Worm (Caenorhabditis elegans): ENCODE results near the gene F08B12.4.
A peak's percentile ranks its signal among the peaks of the same experiment; 100 is the strongest.

F08B12.4 gene

ce11 chrX:11414837-11415550, 7.5 kb upstream of the F08B12.4 start, which contains the start of gene pek-1:
pek-1 (minus strand) TSS chrX:11414887.
- TF ChIP-seq ref-2 (tag; optimal IDR thresholded peaks at IDR 0.05) (peak; percentile 64), elt-2 (tag; optimal IDR thresholded peaks at IDR 0.05) (peak; percentile 32), ceh-45 (GFP tag; IDR thresholded peaks at IDR 0.05) (no peak), pha-2 (tag; optimal IDR thresholded peaks at IDR 0.05) (no peak), mec-3 (tag; optimal IDR thresholded peaks at IDR 0.05; ENCODE audit: borderline replicate concordance) (no peak), hlh-30 (tag; optimal IDR thresholded peaks at IDR 0.05; ENCODE audit: insufficient read depth) (peak; percentile 61), K02D7.2 (tag; optimal IDR thresholded peaks at IDR 0.05) (no peak), sdc-2 (tag; optimal IDR thresholded peaks at IDR 0.05) (no peak), hlh-13 (GFP tag; optimal IDR thresholded peaks at IDR 0.05) (no peak), ama-1 (optimal IDR thresholded peaks at IDR 0.05) (no peak)

DNA sequence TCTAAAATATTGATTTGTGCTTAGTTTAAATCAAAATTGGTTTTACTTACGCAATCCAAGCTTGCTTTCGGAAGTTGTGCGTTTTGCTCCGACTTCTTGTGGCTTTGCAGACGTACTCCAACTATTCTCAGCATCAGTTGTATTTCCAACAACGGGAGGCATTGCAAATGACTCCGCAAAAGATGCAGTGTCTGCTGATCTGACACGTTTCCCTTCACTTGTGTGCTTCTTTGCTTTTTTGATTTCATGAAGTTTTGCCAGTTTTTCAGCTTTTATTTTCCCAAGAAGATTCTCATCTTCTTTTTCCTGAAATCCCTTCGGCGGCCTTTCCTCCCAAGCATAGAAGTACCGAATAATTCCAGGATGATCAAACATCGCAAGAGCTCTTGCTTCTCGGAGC, 4.1 kb upstream of the F08B12.4 start:
- TF ChIP-seq F13H6.1 (tag; optimal IDR thresholded peaks at IDR 0.05) (no peak), gmeb-2 (tag; optimal IDR thresholded peaks at IDR 0.05) (no peak), K09A11.1 (tag; optimal IDR thresholded peaks at IDR 0.05; ENCODE audit: insufficient read depth) (no peak), ceh-22 (tag; optimal IDR thresholded peaks at IDR 0.05) (no peak), elt-4 (tag; optimal IDR thresholded peaks at IDR 0.05) (no peak), pax-1 (tag; optimal IDR thresholded peaks at IDR 0.05) (no peak), ceh-31 (tag; optimal IDR thresholded peaks at IDR 0.05) (no peak), ref-2 (tag; optimal IDR thresholded peaks at IDR 0.05) (no peak), ama-1 (optimal IDR thresholded peaks at IDR 0.05) (no peak), hlh-8 (tag; optimal IDR thresholded peaks at IDR 0.05) (no peak), elt-2 (tag; optimal IDR thresholded peaks at IDR 0.05) (no peak), ceh-48 (tag; optimal IDR thresholded peaks at IDR 0.05) (no peak)

DNA sequence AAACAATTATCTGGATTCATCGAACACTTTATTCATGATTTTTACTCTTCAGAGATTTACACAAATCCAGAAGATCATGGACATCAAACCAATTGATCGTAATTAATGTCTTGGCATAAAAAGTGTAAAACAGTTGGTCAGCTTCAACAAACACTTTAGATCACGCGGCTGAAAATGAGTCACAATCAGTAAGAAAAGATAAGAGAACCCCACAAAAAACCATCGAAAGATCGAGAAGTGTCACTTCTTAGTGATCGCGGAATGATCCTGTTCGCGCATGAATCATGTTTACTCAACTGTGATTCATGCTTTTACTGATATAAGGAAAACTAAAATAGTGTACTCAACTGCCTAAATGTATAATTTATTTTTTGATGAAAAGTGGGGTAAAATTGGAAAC, 1.9 kb upstream of the F08B12.4 start:
- TF ChIP-seq unc-3 (GFP tag; conservative IDR thresholded peaks at IDR 0.05) (no peak), unc-3 (tag; optimal IDR thresholded peaks at IDR 0.05) (no peak), tbx-2 (tag; optimal IDR thresholded peaks at IDR 0.05) (no peak), mec-3 (tag; optimal IDR thresholded peaks at IDR 0.05; ENCODE audit: borderline replicate concordance) (no peak), zip-5 (tag; optimal IDR thresholded peaks at IDR 0.05) (no peak), F13H6.1 (tag; optimal IDR thresholded peaks at IDR 0.05) (no peak), ceh-31 (tag; optimal IDR thresholded peaks at IDR 0.05) (no peak)

DNA sequence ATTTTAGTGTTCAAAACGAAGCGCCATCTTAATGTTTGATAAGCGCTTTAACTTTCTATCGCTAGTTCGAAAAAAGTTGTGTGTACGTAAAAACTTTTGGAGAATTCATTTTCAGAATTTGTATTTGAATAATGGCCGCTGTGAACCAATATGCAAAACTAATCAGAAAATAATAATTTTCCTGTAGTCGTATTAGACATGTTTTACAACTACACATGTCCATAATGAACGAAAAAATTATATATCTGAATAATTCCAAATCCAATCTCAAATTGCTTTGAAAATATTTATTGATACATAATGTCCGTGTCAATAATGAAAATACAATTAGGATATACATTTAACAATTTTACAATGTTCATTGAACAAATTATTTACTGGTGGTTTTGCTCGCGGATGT, 748 bp downstream of the F08B12.4 start:
- TF ChIP-seq pha-2 (tag; optimal IDR thresholded peaks at IDR 0.05) (no peak), ceh-31 (tag; optimal IDR thresholded peaks at IDR 0.05) (no peak), ceh-6 (GFP tag; optimal IDR thresholded peaks at IDR 0.05) (no peak), hlh-8 (tag; optimal IDR thresholded peaks at IDR 0.05) (no peak), hlh-30 (tag; optimal IDR thresholded peaks at IDR 0.05; ENCODE audit: insufficient read depth) (no peak), npax-4 (tag; optimal IDR thresholded peaks at IDR 0.05) (no peak), ttx-3 (tag; optimal IDR thresholded peaks at IDR 0.05) (no peak), pqm-1 (tag; optimal IDR thresholded peaks at IDR 0.05) (no peak)

- TF ChIP-seq hlh-30 (tag; optimal IDR thresholded peaks at IDR 0.05; ENCODE audit: insufficient read depth): no peak
- TF ChIP-seq unc-42 (tag; optimal IDR thresholded peaks at IDR 0.05): peak; percentile 73
- TF ChIP-seq ceh-48 (tag; optimal IDR thresholded peaks at IDR 0.05): no peak
These were observed 1.6 kb downstream of the F08B12.4 start, which contains the start of gene slo-2 for ce11 chrX:11405908-11406307. slo-2 (minus strand) TSS chrX:11405931.

DNA sequence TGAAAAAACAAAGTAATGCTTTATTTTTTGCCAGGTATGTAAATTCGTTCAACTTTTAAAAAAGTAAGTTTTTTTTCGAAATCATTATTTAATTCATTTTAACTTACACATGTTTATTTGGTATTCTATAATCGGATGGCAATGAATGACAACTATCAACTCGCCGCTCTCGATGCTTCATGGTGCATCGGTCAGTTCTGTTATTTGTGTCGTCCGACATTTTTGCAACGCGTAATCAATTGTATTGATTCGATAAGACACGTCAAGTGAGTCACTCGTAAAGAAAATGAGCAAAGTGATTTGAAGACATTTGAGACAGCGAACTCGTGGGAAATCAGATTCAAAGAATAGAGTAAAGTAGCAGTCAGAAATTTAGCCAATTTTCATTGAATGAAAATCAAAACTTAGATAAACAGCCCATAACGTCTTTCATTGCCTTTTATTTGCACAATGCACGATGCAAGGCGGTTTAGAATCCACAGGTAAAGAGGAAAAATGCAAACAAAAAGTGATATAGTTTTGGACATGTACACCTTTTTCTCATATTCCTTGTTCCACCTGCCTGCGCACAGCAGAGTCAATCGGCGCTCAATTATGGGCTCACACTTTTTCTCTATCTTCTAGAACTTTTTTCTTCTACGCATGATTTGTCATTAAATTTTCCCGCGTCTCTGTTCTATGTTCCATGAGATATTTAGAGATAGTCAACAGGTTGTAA, 6.9 kb downstream of the F08B12.4 start:
- TF ChIP-seq unc-3 (GFP tag; conservative IDR thresholded peaks at IDR 0.05): no peak
- no peak for TF ChIP-seq unc-3 (tag; optimal IDR thresholded peaks at IDR 0.05)
- TF ChIP-seq ceh-9 (tag; optimal IDR thresholded peaks at IDR 0.05): no peak
- no peak for TF ChIP-seq unc-86 (tag; optimal IDR thresholded peaks at IDR 0.05)
- no peak for TF ChIP-seq ttx-3 (tag; optimal IDR thresholded peaks at IDR 0.05)
- no peak for TF ChIP-seq tbx-2 (tag; optimal IDR thresholded peaks at IDR 0.05)
- TF ChIP-seq ceh-31 (tag; optimal IDR thresholded peaks at IDR 0.05): no peak

Data from whole organism, late embryonic.